Worm (Caenorhabditis elegans) whole organism, late embryonic: ENCODE data around the gene F37B4.15.

Source experiments
- ama-1 ChIP-seq: fragments of 150-350 bp; optimal IDR thresholded peaks from 2 replicates; lab custom pipeline; 2014
- ceh-45 ChIP-seq: fragments of 200-800 bp; sonication (Bioruptor generic); IDR thresholded peaks from 2 replicates; pipeline ENCODE4 v1.3.6; 2022; ENCODE audit warnings: missing genetic modification reagents, missing genetic modification characterization, missing compliant biosample characterization
- ceh-9 ChIP-seq: sonication (generic microtip); optimal IDR thresholded peaks from 2 replicates; lab custom pipeline; 2016; ENCODE audit warnings: mild to moderate bottlenecking, missing genetic modification characterization, inconsistent platforms, missing compliant biosample characterization
- elt-2 ChIP-seq: sonication (generic microtip); optimal IDR thresholded peaks from 2 replicates; lab custom pipeline; 2016; ENCODE audit warnings: missing genetic modification reagents, missing genetic modification characterization, missing compliant biosample characterization
- ets-4 ChIP-seq: sonication (generic microtip); optimal IDR thresholded peaks from 2 replicates; lab custom pipeline; 2016; ENCODE audit warnings: missing genetic modification characterization, missing compliant biosample characterization
- fkh-10 ChIP-seq: fragments of 150-350 bp; optimal IDR thresholded peaks from 2 replicates; lab custom pipeline; 2014; ENCODE audit warnings: missing biosample characterization, missing genetic modification reagents, missing genetic modification characterization
- hlh-30 ChIP-seq: sonication (generic microtip); optimal IDR thresholded peaks from 2 replicates; lab custom pipeline; 2017; ENCODE audit warnings: antibody characterized with exemption, missing genetic modification characterization, missing compliant biosample characterization; ENCODE audit not compliant: insufficient read depth
- lin-11 ChIP-seq: fragments of 200-800 bp; sonication (Bioruptor generic); optimal IDR thresholded peaks from 2 replicates; lab custom pipeline; 2018; ENCODE audit warnings: mild to moderate bottlenecking, missing genetic modification characterization, missing compliant biosample characterization
- nhr-11 ChIP-seq: fragments of 150-350 bp; optimal IDR thresholded peaks from 2 replicates; lab custom pipeline; 2014; ENCODE audit warnings: missing biosample characterization, missing genetic modification characterization
- pha-2 ChIP-seq: sonication (generic microtip); optimal IDR thresholded peaks from 2 replicates; lab custom pipeline; 2017; ENCODE audit warnings: mild to moderate bottlenecking, missing genetic modification characterization, missing compliant biosample characterization
- pha-4 ChIP-seq: fragments of 150-350 bp; optimal IDR thresholded peaks from 2 replicates; lab custom pipeline; 2018; ENCODE audit warnings: missing biosample characterization, missing genetic modification reagents, missing genetic modification characterization
- rnt-1 ChIP-seq: sonication (generic microtip); optimal IDR thresholded peaks from 2 replicates; lab custom pipeline; 2016; ENCODE audit warnings: missing genetic modification characterization, missing compliant biosample characterization

ce11 chrV:2845771-2846170 is 46.3 kb upstream of the F37B4.15 start, which contains the start of gene srj-44:
- no peak for TF ChIP-seq pha-4 (tag; lab: Kevin White, UChicago)
- no peak for TF ChIP-seq ceh-9 (tag; lab: Kevin White, UChicago)
- no peak for TF ChIP-seq ceh-45 (GFP tag; lab: Robert Waterston, UW)
- no peak for TF ChIP-seq rnt-1
- TF ChIP-seq fkh-10 (GFP tag; lab: Kevin White, UChicago): no peak
- no peak for TF ChIP-seq ama-1 (lab: Kevin White, UChicago)
- no peak for TF ChIP-seq elt-2 (tag; lab: Kevin White, UChicago)
- TF ChIP-seq pha-2 (tag; lab: Kevin White, UChicago): no peak
- TF ChIP-seq lin-11: no peak
- TF ChIP-seq ets-4 (tag; lab: Kevin White, UChicago): no peak
- TF ChIP-seq hlh-30 (tag; lab: Kevin White, UChicago): no peak
- TF ChIP-seq nhr-11 (tag; lab: Kevin White, UChicago): no peak
